Worm (Caenorhabditis elegans): Measurements from ENCODE around the gene slc-9B.2.
A peak's percentile ranks its signal among the peaks of the same experiment; 100 is the strongest.

Gene slc-9B.2

DNA sequence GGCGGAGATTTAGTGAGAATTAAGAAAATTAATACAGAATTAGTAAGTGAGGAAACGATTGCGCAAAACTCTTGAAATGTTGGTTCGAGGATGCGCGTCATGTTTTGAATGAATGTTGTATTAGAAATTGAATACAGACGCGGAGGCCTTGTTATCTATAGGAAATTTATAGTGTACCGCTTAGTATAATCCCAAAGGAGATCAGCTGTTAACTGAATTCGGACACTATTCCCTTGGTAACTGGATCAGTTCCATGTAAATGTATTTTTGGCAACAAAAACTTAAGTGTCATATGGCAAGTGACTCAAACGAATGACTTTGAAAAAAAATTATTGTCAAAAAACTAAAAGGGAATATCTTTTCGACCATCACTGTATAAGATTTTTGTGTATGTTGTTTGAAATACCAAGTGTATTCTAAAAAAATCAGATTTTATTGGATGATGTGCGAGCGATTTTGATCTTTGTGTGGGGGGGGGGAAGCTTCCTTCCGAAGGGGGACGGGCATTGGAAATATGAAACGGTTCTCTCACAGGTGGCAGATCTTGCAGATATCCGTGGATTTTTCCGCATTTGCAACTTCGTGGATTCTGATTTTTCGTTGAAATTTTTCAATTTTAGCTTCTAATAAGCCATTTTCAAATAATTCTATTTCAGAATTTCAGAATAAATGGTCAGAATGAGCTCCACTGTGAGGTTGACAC, 7.7 kb downstream of the slc-9B.2 start, which contains the start of the genes W08G11.5 and W08G11.1:
Gene W08G11.5 (minus strand): TSS at position 101 of the 703 bp plus-strand sequence.
Gene W08G11.1 (plus strand): TSS at position 653 of the 703 bp plus-strand sequence.
- TF ChIP-seq nhr-129 (tag; optimal IDR thresholded peaks at IDR 0.05) (no peak), Y55F3AM.14 (GFP tag; optimal IDR thresholded peaks at IDR 0.05) (no peak), mab-5 (tag; optimal IDR thresholded peaks at IDR 0.05) (no peak), crh-2 (tag; optimal IDR thresholded peaks at IDR 0.05) (no peak), lin-13 (GFP tag; optimal IDR thresholded peaks at IDR 0.05) (no peak)

- TF ChIP-seq ZK546.5 (tag; optimal IDR thresholded peaks at IDR 0.05) (no peak), sma-9 (GFP tag; optimal IDR thresholded peaks at IDR 0.05) (no peak), sma-9 (tag; optimal IDR thresholded peaks at IDR 0.05) (no peak), blmp-1 (tag; optimal IDR thresholded peaks at IDR 0.05; ENCODE audit: insufficient read depth) (no peak), alr-1 (tag; optimal IDR thresholded peaks at IDR 0.05) (no peak), nhr-25 (tag; optimal IDR thresholded peaks at IDR 0.05) (no peak), R02D3.7 (tag; optimal IDR thresholded peaks at IDR 0.05) (no peak), unc-39 (tag; optimal IDR thresholded peaks at IDR 0.05) (no peak), nhr-12 (tag; optimal IDR thresholded peaks at IDR 0.05) (no peak), nhr-129 (tag; optimal IDR thresholded peaks at IDR 0.05) (no peak), crh-2 (tag; optimal IDR thresholded peaks at IDR 0.05) (no peak), ztf-4 (tag; optimal IDR thresholded peaks at IDR 0.05) (no peak), unc-55 (GFP tag; optimal IDR thresholded peaks at IDR 0.05) (no peak), sma-3 (GFP tag; optimal IDR thresholded peaks at IDR 0.05) (no peak)
Observed at ce11 chrV:16350061-16350460, 11.2 kb downstream of the slc-9B.2 start.

- TF ChIP-seq ama-1 (optimal IDR thresholded peaks at IDR 0.05) = no peak
- peak; percentile 11 for TF ChIP-seq snpc-4 (tag; optimal IDR thresholded peaks at IDR 0.05)
- no peak for TF ChIP-seq zag-1 (tag; optimal IDR thresholded peaks at IDR 0.05)
- TF ChIP-seq ztf-1 (GFP tag; conservative IDR thresholded peaks at IDR 0.05) = no peak
- TF ChIP-seq ztf-11 (tag; optimal IDR thresholded peaks at IDR 0.05) = no peak
- peak; percentile 63 for TF ChIP-seq C34F6.9 (tag; optimal IDR thresholded peaks at IDR 0.05)
- peak; percentile 52 for TF ChIP-seq fos-1 (tag; optimal IDR thresholded peaks at IDR 0.05)
- no peak for TF ChIP-seq ceh-16 (tag; optimal IDR thresholded peaks at IDR 0.05)
- TF ChIP-seq skn-1 (tag; optimal IDR thresholded peaks at IDR 0.05) = no peak
- no peak for TF ChIP-seq lin-39 (tag; optimal IDR thresholded peaks at IDR 0.05)
- TF ChIP-seq nhr-25 (tag; optimal IDR thresholded peaks at IDR 0.05) = no peak
- no peak for TF ChIP-seq ztf-4 (tag; optimal IDR thresholded peaks at IDR 0.05)
- no peak for TF ChIP-seq mab-5 (tag; optimal IDR thresholded peaks at IDR 0.05)
- no peak for TF ChIP-seq nhr-11 (tag; optimal IDR thresholded peaks at IDR 0.05)
- peak in 1 of 2 experiments; percentile 43 for TF ChIP-seq mdl-1 (tag; optimal IDR thresholded peaks at IDR 0.05)
- TF ChIP-seq elt-3 (tag; optimal IDR thresholded peaks at IDR 0.05) = no peak
- TF ChIP-seq ZK546.5 (tag; optimal IDR thresholded peaks at IDR 0.05) = no peak
- TF ChIP-seq mbf-1 (tag; optimal IDR thresholded peaks at IDR 0.05) = no peak
- TF ChIP-seq nhr-77 (tag; optimal IDR thresholded peaks at IDR 0.05) = no peak
- no peak for TF ChIP-seq R02D3.7 (tag; optimal IDR thresholded peaks at IDR 0.05)
- TF ChIP-seq crh-2 (tag; optimal IDR thresholded peaks at IDR 0.05) = peak; percentile 29
- TF ChIP-seq sma-3 (GFP tag; optimal IDR thresholded peaks at IDR 0.05) = no peak
- TF ChIP-seq unc-39 (tag; optimal IDR thresholded peaks at IDR 0.05) = no peak
- TF ChIP-seq lin-13 (GFP tag; optimal IDR thresholded peaks at IDR 0.05) = peak; percentile 20
- TF ChIP-seq alr-1 (tag; optimal IDR thresholded peaks at IDR 0.05) = no peak
- TF ChIP-seq nhr-23 (tag; optimal IDR thresholded peaks at IDR 0.05) = no peak
- TF ChIP-seq ceh-82 (tag; optimal IDR thresholded peaks at IDR 0.05) = no peak
- peak; percentile 72 for TF ChIP-seq nhr-129 (tag; optimal IDR thresholded peaks at IDR 0.05)
- peak; percentile 41 for TF ChIP-seq gmeb-1 (tag; optimal IDR thresholded peaks at IDR 0.05)
- peak; percentile 29 for TF ChIP-seq lin-11 (tag; optimal IDR thresholded peaks at IDR 0.05)
- no peak for TF ChIP-seq peb-1 (tag; optimal IDR thresholded peaks at IDR 0.05)
- no peak for TF ChIP-seq nhr-21 (tag; optimal IDR thresholded peaks at IDR 0.05)
- peak; percentile 60 for TF ChIP-seq sma-9 (GFP tag; optimal IDR thresholded peaks at IDR 0.05)
- TF ChIP-seq sma-9 (tag; optimal IDR thresholded peaks at IDR 0.05) = no peak
- TF ChIP-seq F13H6.1 (tag; optimal IDR thresholded peaks at IDR 0.05) = peak; percentile 71
- TF ChIP-seq sem-4 (tag; optimal IDR thresholded peaks at IDR 0.05) = no peak
- no peak for TF ChIP-seq nhr-6 (tag; optimal IDR thresholded peaks at IDR 0.05)
- TF ChIP-seq dmd-4 (tag; optimal IDR thresholded peaks at IDR 0.05) = no peak
- no peak for TF ChIP-seq nhr-10 (tag; optimal IDR thresholded peaks at IDR 0.05)
- TF ChIP-seq unc-62 (GFP tag; optimal IDR thresholded peaks at IDR 0.05) = no peak
- no peak for TF ChIP-seq nhr-12 (tag; optimal IDR thresholded peaks at IDR 0.05)
- TF ChIP-seq aly-2 (tag; optimal IDR thresholded peaks at IDR 0.05) = no peak
- peak in 1 of 2 experiments; percentile 50 for TF ChIP-seq lsy-2 (tag; optimal IDR thresholded peaks at IDR 0.05)
- no peak for TF ChIP-seq blmp-1 (tag; optimal IDR thresholded peaks at IDR 0.05; ENCODE audit: insufficient read depth)
- peak; percentile 19 for TF ChIP-seq Y55F3AM.14 (GFP tag; optimal IDR thresholded peaks at IDR 0.05)
Observed at ce11 chrV:16350775-16351378, 12.0 kb downstream of the slc-9B.2 start.
